Worm (Caenorhabditis elegans) whole organism, mixed stage, embryonic: ENCODE measurements around the gene F13H8.8.

Experiments used
- hlh-1 ChIP-seq: fragments of 150-350 bp; optimal IDR thresholded peaks from 2 replicates; lab custom pipeline; 2014; ENCODE audit warnings: missing biosample characterization, missing genetic modification reagents, missing genetic modification characterization
- lsy-2 ChIP-seq: fragments of 150-350 bp; optimal IDR thresholded peaks from 2 replicates; lab custom pipeline; 2014; ENCODE audit warnings: missing biosample characterization, missing genetic modification characterization
- nhr-237 ChIP-seq: fragments of 150-350 bp; optimal IDR thresholded peaks from 2 replicates; lab custom pipeline; 2014; ENCODE audit warnings: missing biosample characterization, missing genetic modification characterization
- nhr-28 ChIP-seq: fragments of 150-350 bp; optimal IDR thresholded peaks from 2 replicates; lab custom pipeline; 2014; ENCODE audit warnings: missing biosample characterization, missing genetic modification characterization

- TF ChIP-seq nhr-28 (tag; lab: Kevin White, UChicago) (no peak), lsy-2 (tag; lab: Kevin White, UChicago) (no peak), nhr-237 (tag; lab: Kevin White, UChicago) (no peak), hlh-1 (tag; lab: Kevin White, UChicago) (no peak)
These were observed 10.5 kb downstream of the F13H8.8 start for ce11 chrII:6257220-6257877.
